Fruit fly (Drosophila melanogaster): ENCODE measurements around the gene CG10431.

CG10431 gene

dm6 chr2L:19002468-19002867, 28.0 kb downstream of the CG10431 start:
- TF ChIP-seq noc (tag; optimal IDR thresholded peaks at IDR 0.05), result no peak

dm6 chr2L:19002959-19003371, 28.5 kb downstream of the CG10431 start, which contains the start of gene CG31793:
CG31793 (plus strand) TSS chr2L:19003367.
- TF ChIP-seq noc (tag; optimal IDR thresholded peaks at IDR 0.05), result peak; percentile 88

- TF ChIP-seq noc (tag; optimal IDR thresholded peaks at IDR 0.05), result peak; percentile 82
Observed at dm6 chr2L:19009130-19009529, 34.6 kb downstream of the CG10431 start, which contains the start of gene RpL30. RpL30 (minus strand) TSS chr2L:19009306.

DNA sequence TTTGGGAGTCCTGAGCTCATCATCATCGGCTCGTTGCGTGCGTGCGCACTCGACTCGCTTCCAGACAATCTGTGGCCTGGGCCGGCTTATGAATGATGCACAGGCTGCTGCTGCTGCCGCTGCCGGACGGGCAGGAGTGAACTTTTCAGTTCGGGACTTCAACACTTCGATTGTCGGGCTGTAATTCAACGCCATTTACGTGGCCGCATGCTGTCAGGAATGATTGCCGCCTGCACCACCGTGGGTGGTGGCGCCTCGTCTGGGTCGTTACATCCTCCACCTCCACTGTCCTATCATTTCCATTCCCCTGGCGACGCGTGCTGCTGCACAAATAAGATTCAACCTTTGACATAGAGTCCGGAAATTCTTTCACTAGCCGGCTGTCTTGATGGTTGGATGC, 35.5 kb downstream of the CG10431 start:
- TF ChIP-seq noc (tag; optimal IDR thresholded peaks at IDR 0.05), result no peak

- no peak for TF ChIP-seq noc (tag; optimal IDR thresholded peaks at IDR 0.05)
Observed at dm6 chr2L:19010566-19010965, 36.1 kb downstream of the CG10431 start, which contains the start of gene robl37BC. robl37BC (plus strand) TSS chr2L:19010866.

- peak; percentile 54 for TF ChIP-seq noc (tag; optimal IDR thresholded peaks at IDR 0.05)
Observed at dm6 chr2L:19011895-19012645, 37.6 kb downstream of the CG10431 start.

DNA sequence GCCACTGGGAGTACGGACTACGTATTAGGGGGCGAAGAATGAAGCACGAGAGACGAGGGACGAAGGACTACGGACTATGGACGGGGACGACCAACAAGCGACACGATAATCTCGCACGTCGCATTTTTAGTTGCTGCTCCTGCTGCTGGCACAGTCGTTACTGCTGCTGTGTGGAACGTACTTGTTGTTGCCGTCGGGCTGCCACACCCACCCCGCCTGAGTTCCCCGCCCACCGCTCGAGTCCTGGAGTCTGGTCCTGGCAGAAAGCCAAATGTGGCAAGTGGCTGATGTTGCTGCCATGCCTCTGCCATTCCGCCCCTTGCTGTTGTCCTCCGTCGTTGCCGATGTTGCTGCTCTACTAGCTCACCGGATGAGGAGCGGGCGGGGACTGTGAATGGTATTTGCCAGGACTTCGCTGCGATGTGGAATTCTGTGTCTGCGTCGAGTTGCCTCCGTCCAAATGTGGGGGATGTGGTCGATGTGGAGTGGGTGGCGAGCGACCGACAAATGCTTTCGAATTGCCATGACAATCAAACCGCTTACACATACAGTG, 38.3 kb downstream of the CG10431 start:
- no peak for TF ChIP-seq noc (tag; optimal IDR thresholded peaks at IDR 0.05)

DNA sequence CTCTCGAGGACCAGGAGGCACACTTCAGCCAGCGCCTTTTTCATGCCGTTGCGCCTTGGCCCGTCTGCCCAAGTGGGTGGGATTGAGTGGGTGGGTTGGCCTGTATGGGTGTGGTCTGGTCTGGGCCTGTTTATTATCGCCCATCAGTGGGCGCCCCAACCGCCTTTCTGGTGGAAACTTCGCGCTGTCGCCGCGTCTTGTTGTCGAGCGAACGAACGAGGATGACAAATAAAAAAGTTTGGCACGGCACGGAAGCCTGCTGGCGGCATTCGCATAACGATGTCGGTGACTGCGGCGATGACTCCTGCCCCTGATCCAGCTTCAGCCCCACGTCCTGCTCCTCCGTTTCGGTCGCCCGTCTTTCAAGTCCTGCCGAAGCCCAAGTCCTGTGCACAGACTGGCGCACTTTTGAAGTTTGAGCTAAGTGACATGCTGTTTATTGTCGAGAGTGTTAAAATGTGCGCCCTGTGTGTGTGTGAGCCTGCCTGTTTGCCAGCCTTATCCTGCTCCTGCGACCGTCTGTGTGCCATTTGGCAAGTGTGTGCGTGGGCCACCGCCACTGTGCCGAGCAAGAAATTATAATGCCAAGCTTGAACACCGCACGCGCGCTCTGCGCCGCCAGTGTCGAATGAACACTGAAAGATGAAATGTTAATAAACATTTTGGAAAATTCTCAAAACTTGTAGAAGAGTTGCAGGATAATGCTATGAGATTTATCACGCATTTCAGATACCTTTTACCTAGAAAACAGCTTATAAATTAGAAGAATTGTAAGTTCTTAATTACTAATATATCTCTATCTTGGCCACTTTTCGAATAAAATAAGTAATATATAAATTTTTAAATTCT, 39.7 kb downstream of the CG10431 start:
- peak; percentile 23 for TF ChIP-seq noc (tag; optimal IDR thresholded peaks at IDR 0.05)

DNA sequence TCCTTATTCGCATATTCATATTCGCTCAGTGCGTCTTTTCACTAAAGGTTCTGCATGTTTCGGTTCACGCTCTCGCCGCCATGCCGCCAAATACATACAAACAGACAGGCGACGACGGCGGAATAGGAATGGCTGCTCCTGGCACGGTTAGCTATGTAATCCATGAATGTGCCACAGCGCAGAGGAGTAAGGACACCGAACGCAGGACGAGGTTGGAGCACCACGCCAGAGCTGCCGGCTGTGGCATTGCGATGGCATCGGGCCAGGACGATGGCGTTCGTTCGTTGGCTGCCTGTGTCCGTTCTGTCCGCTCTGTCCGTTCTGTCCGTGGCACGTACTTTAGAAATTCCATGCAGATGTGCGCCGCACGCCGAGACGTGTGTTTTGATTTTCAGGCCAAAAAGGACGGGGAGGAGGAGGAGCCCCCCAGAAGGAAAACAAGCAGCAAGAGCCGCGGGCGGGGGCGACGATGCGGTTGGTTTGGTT, 40.4 kb downstream of the CG10431 start:
- TF ChIP-seq noc (tag; optimal IDR thresholded peaks at IDR 0.05), result no peak

dm6 chr2L:19015628-19016027, 41.1 kb downstream of the CG10431 start:
- no peak for TF ChIP-seq noc (tag; optimal IDR thresholded peaks at IDR 0.05)

- TF ChIP-seq noc (tag; optimal IDR thresholded peaks at IDR 0.05), result no peak
Observed at dm6 chr2L:19017060-19017459, 42.5 kb downstream of the CG10431 start.

- no peak for TF ChIP-seq noc (tag; optimal IDR thresholded peaks at IDR 0.05)
Observed at dm6 chr2L:19018266-19018665, 43.8 kb downstream of the CG10431 start.

- no peak for TF ChIP-seq noc (tag; optimal IDR thresholded peaks at IDR 0.05)
Observed at dm6 chr2L:19019160-19019592, 44.7 kb downstream of the CG10431 start.

DNA sequence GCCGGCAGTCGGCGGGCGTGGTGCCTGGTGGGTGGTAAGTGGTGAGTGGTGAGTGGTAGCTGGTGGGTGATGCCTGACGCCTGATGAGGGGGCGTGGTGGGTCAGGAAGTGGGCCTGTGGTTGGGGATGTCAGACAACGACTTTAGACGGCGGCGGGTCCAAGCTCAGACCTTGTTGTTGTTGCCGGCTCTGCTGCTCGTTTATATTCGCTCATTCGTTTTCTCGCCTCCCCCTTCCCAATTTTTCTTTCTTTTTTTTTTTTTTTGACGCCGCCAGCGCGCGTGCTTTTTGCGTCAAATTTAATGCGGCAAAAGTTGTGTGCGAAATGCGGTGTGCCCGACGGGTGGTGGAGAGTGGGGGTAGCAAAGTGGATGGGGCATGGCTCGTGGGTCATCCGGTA, 45.1 kb downstream of the CG10431 start:
- no peak for TF ChIP-seq noc (tag; optimal IDR thresholded peaks at IDR 0.05)

DNA sequence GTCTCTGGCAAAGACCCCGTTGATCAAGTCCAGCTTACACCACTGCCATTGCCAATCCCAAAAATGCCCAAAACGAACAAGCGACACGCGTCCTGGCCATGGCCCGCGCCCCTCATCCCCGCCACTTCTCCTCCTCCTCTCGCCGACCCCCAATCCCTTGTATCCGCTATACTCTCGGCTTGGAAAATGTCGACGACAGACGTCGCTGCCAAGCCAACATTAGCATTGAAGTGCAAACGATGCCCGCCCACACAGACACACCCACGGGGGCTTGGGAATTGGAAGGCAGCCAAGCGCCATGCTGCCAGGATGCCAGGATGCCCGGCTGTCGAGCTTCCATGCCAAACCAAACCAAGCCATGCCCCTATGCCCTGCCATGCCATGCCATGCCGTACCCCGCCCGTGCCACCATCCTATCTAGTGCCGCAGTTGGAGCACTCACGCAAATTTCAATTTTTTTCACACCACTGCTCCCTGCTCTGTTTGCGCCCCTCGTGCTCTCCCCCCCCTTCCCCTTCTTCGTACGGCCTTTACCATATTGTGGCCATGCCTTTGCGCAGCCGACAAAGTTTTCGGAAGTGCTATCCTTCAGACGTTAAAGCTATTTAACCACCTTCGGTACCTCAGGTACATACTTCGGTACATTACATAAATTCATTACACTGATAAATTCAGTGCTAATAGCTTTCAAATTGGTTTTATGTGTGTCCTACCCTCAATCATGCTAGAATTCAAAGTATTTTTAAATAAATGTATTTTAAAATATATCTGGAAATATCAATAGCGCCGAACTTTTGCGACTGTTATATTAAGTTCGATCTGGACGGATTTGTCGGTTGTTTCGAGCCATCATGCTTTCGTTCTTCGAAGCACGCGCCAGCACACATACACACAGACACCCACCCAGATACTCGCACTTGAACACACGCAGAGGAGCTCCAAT, 47.0 kb downstream of the CG10431 start:
- TF ChIP-seq noc (tag; optimal IDR thresholded peaks at IDR 0.05), result peak; percentile 51

Data from whole organism, larva.